Fruit fly (Drosophila melanogaster) whole organism, embryonic: ENCODE data around the gene cpx.
A peak's percentile ranks its signal among the peaks of the same experiment; 100 is the strongest.

Experiments
- CG10267 ChIP-seq: fragments of 200-800 bp; sonication (Bioruptor generic); optimal IDR thresholded peaks from 2 replicates; lab custom pipeline; 2018; ENCODE audit warnings: missing biosample characterization, mild to moderate bottlenecking, missing genetic modification characterization, moderate library complexity
- CG10274 ChIP-seq: fragments of 200-800 bp; sonication (Bioruptor generic); optimal IDR thresholded peaks from 3 replicates; lab custom pipeline; 2017; ENCODE audit warnings: missing biosample characterization, mild to moderate bottlenecking, missing genetic modification characterization
- CG12769 ChIP-seq: fragments of 200-800 bp; sonication (Bioruptor generic); optimal IDR thresholded peaks from 2 replicates; lab custom pipeline; 2019; ENCODE audit warnings: missing biosample characterization, mild to moderate bottlenecking, missing genetic modification characterization, moderate library complexity
- CG12942 ChIP-seq: fragments of 200-800 bp; sonication (Bioruptor generic); optimal IDR thresholded peaks from 3 replicates; lab custom pipeline; 2016; ENCODE audit warnings: missing biosample characterization, missing genetic modification characterization
- CG13287 ChIP-seq: fragments of 200-800 bp; sonication (Bioruptor generic); IDR thresholded peaks from 2 replicates; pipeline ENCODE4 v1.3.6; 2022; ENCODE audit warnings: missing biosample characterization, missing genetic modification characterization; ENCODE audit not compliant: partially characterized antibody
- CG15011 ChIP-seq: fragments of 200-800 bp; sonication (Bioruptor generic); optimal IDR thresholded peaks from 3 replicates; lab custom pipeline; 2018; ENCODE audit warnings: missing biosample characterization, mild to moderate bottlenecking, missing genetic modification characterization
- CG1647 ChIP-seq: fragments of 200-800 bp; sonication (Bioruptor generic); optimal IDR thresholded peaks from 3 replicates; lab custom pipeline; 2016; ENCODE audit warnings: missing biosample characterization, missing genetic modification characterization
- CG17912 ChIP-seq: fragments of 200-800 bp; sonication (Bioruptor generic); optimal IDR thresholded peaks from 2 replicates; lab custom pipeline; 2018; ENCODE audit warnings: missing biosample characterization, mild to moderate bottlenecking, missing genetic modification characterization
- CG2116 ChIP-seq: fragments of 200-800 bp; sonication (Bioruptor generic); optimal IDR thresholded peaks from 3 replicates; lab custom pipeline; 2018; ENCODE audit warnings: missing biosample characterization, mild to moderate bottlenecking, missing genetic modification characterization
- CG30403 ChIP-seq: fragments of 200-800 bp; sonication (Bioruptor generic); optimal IDR thresholded peaks from 3 replicates; lab custom pipeline; 2016; ENCODE audit warnings: missing biosample characterization, missing genetic modification characterization
- CG31441 ChIP-seq: fragments of 200-800 bp; sonication (Bioruptor generic); IDR thresholded peaks from 2 replicates; pipeline ENCODE4 v1.3.6; 2022; ENCODE audit warnings: missing biosample characterization, missing genetic modification characterization
- CG32532 ChIP-seq: fragments of 200-800 bp; sonication (Bioruptor generic); IDR thresholded peaks from 2 replicates; pipeline ENCODE4 v1.3.6; 2022; ENCODE audit warnings: missing biosample characterization, missing genetic modification characterization
- CG32767 ChIP-seq: fragments of 200-800 bp; sonication (Bioruptor generic); IDR thresholded peaks from 2 replicates; pipeline ENCODE4 v1.3.6; 2022; ENCODE audit warnings: missing biosample characterization, missing genetic modification characterization
- CG3281 ChIP-seq: fragments of 200-800 bp; sonication (Bioruptor generic); optimal IDR thresholded peaks from 3 replicates; lab custom pipeline; 2017; ENCODE audit warnings: missing biosample characterization, mild to moderate bottlenecking, missing genetic modification characterization
- CG3838 ChIP-seq: fragments of 200-800 bp; sonication (Bioruptor generic); optimal IDR thresholded peaks from 3 replicates; lab custom pipeline; 2016; ENCODE audit warnings: missing biosample characterization, missing genetic modification characterization
- CG3995 ChIP-seq: fragments of 200-800 bp; sonication (Bioruptor generic); optimal IDR thresholded peaks from 3 replicates; lab custom pipeline; 2016; ENCODE audit warnings: missing biosample characterization, missing genetic modification characterization
- CG7271 ChIP-seq: fragments of 200-800 bp; sonication (Bioruptor generic); optimal IDR thresholded peaks from 2 replicates; lab custom pipeline; 2018; ENCODE audit warnings: missing biosample characterization, mild to moderate bottlenecking, missing genetic modification characterization, moderate library complexity
- CG7556 ChIP-seq: fragments of 200-800 bp; sonication (Bioruptor generic); optimal IDR thresholded peaks from 2 replicates; lab custom pipeline; 2017; ENCODE audit warnings: missing biosample characterization, mild to moderate bottlenecking, missing genetic modification characterization
- CG8765 ChIP-seq: fragments of 200-800 bp; sonication (Bioruptor generic); IDR thresholded peaks from 2 replicates; pipeline ENCODE4 v1.3.6; 2022; ENCODE audit warnings: missing biosample characterization, missing genetic modification characterization
- CG8924 ChIP-seq: fragments of 200-800 bp; optimal IDR thresholded peaks from 3 replicates; lab custom pipeline; 2019; ENCODE audit warnings: missing biosample characterization, mild to moderate bottlenecking, missing genetic modification characterization, moderate library complexity
- CG8944 ChIP-seq: fragments of 200-800 bp; sonication (Bioruptor generic); optimal IDR thresholded peaks from 3 replicates; lab custom pipeline; 2016; ENCODE audit warnings: missing biosample characterization, missing genetic modification characterization
- CoRest ChIP-seq: fragments of 200-800 bp; sonication (Bioruptor generic); optimal IDR thresholded peaks from 3 replicates; lab custom pipeline; 2018; ENCODE audit warnings: missing biosample characterization, mild to moderate bottlenecking, missing genetic modification characterization, moderate library complexity
- Doc2 ChIP-seq: fragments of 200-800 bp; sonication (Bioruptor generic); IDR thresholded peaks from 2 replicates; pipeline ENCODE4 v1.3.6; 2022; ENCODE audit warnings: missing biosample characterization, missing genetic modification characterization
- Elba2 ChIP-seq: fragments of 200-800 bp; sonication (Bioruptor generic); optimal IDR thresholded peaks from 3 replicates; lab custom pipeline; 2016; ENCODE audit warnings: missing biosample characterization, missing genetic modification characterization
- Fer2 ChIP-seq: fragments of 200-800 bp; sonication (Bioruptor generic); optimal IDR thresholded peaks from 2 replicates; lab custom pipeline; 2018; ENCODE audit warnings: missing biosample characterization, mild to moderate bottlenecking, missing genetic modification characterization, moderate library complexity
- HLH4C ChIP-seq: fragments of 200-800 bp; sonication (Bioruptor generic); IDR thresholded peaks from 3 replicates; pipeline ENCODE4 v1.3.6; 2022; ENCODE audit warnings: missing biosample characterization, missing genetic modification characterization; ENCODE audit not compliant: partially characterized antibody
- HLH54F ChIP-seq: fragments of 200-800 bp; sonication (Bioruptor generic); optimal IDR thresholded peaks from 3 replicates; lab custom pipeline; 2016; ENCODE audit warnings: missing biosample characterization, missing genetic modification characterization
- Hr3 ChIP-seq: fragments of 200-800 bp; sonication (Bioruptor generic); optimal IDR thresholded peaks from 3 replicates; lab custom pipeline; 2016; ENCODE audit warnings: missing biosample characterization, missing genetic modification characterization
- MBD-R2 ChIP-seq: fragments of 200-800 bp; sonication (Bioruptor generic); IDR thresholded peaks from 2 replicates; pipeline ENCODE4 v1.3.6; 2022; ENCODE audit warnings: missing biosample characterization, missing genetic modification characterization
- NC2β ChIP-seq: fragments of 200-800 bp; sonication (Bioruptor generic); optimal IDR thresholded peaks from 2 replicates; lab custom pipeline; 2016; ENCODE audit warnings: missing biosample characterization, missing genetic modification characterization
- Oaz ChIP-seq: fragments of 200-800 bp; sonication (Bioruptor generic); IDR thresholded peaks from 2 replicates; pipeline ENCODE4 v1.3.6; 2022; ENCODE audit warnings: missing biosample characterization, missing genetic modification characterization
- PHDP ChIP-seq: fragments of 200-800 bp; sonication (Bioruptor generic); optimal IDR thresholded peaks from 3 replicates; lab custom pipeline; 2018; ENCODE audit warnings: missing biosample characterization, mild to moderate bottlenecking, missing genetic modification characterization, moderate library complexity
- ab ChIP-seq: fragments of 200-800 bp; sonication (Bioruptor generic); optimal IDR thresholded peaks from 2 replicates; lab custom pipeline; 2016; ENCODE audit warnings: missing biosample characterization, missing genetic modification characterization
- ac ChIP-seq: fragments of 200-800 bp; sonication (Bioruptor generic); optimal IDR thresholded peaks from 3 replicates; lab custom pipeline; 2017; ENCODE audit warnings: missing biosample characterization, mild to moderate bottlenecking, missing genetic modification characterization
- cad ChIP-seq: fragments of >200 bp; optimal IDR thresholded peaks from 2 replicates; lab custom pipeline; 2017; ENCODE audit warnings: missing biosample characterization, missing genetic modification characterization
- crp ChIP-seq, 2 experiments: fragments of 200-800 bp; sonication (Bioruptor generic); optimal IDR thresholded peaks; 2 replicates in 1 of 2; 3 replicates in 1 of 2; lab custom pipeline; 2017; ENCODE audit warnings: missing biosample characterization in 2 of 2, missing genetic modification characterization in 2 of 2, mild to moderate bottlenecking in 1 of 2, moderate library complexity in 1 of 2
- dysf ChIP-seq: fragments of 200-800 bp; sonication (Bioruptor generic); IDR thresholded peaks from 3 replicates; pipeline ENCODE4 v1.3.6; 2022; ENCODE audit warnings: missing biosample characterization, missing genetic modification characterization
- esg ChIP-seq: fragments of 200-800 bp; sonication (Bioruptor generic); conservative IDR thresholded peaks from 2 replicates; pipeline ENCODE4 v1.3.6; 2022; ENCODE audit warnings: missing biosample characterization, missing genetic modification characterization
- ind ChIP-seq: fragments of 200-800 bp; sonication (Bioruptor generic); optimal IDR thresholded peaks from 3 replicates; lab custom pipeline; 2016; ENCODE audit warnings: missing biosample characterization, missing genetic modification characterization
- inv ChIP-seq: fragments of 200-800 bp; sonication (Bioruptor generic); IDR thresholded peaks from 2 replicates; pipeline ENCODE4 v1.3.6; 2022; ENCODE audit warnings: missing biosample characterization, missing genetic modification characterization; ENCODE audit not compliant: partially characterized antibody
- kay ChIP-seq: fragments of 200-800 bp; sonication (Bioruptor generic); optimal IDR thresholded peaks from 2 replicates; lab custom pipeline; 2016; ENCODE audit warnings: missing biosample characterization, missing genetic modification characterization
- pfk ChIP-seq: fragments of 200-800 bp; sonication (Bioruptor generic); optimal IDR thresholded peaks from 2 replicates; lab custom pipeline; 2018; ENCODE audit warnings: missing biosample characterization, mild to moderate bottlenecking, missing genetic modification characterization, moderate library complexity
- pita ChIP-seq: fragments of 200-800 bp; sonication (Bioruptor generic); optimal IDR thresholded peaks from 2 replicates; lab custom pipeline; 2017; ENCODE audit warnings: missing biosample characterization, mild to moderate bottlenecking, missing genetic modification characterization
- psq ChIP-seq: fragments of 200-800 bp; sonication (Bioruptor generic); optimal IDR thresholded peaks from 2 replicates; lab custom pipeline; 2017; ENCODE audit warnings: missing biosample characterization, missing genetic modification characterization
- row ChIP-seq: fragments of 200-800 bp; sonication (Bioruptor generic); IDR thresholded peaks from 3 replicates; pipeline ENCODE4 v1.3.6; 2022; ENCODE audit warnings: missing biosample characterization, missing genetic modification characterization
- run ChIP-seq: fragments of 200-800 bp; sonication (Bioruptor generic); optimal IDR thresholded peaks from 3 replicates; lab custom pipeline; 2018; ENCODE audit warnings: missing biosample characterization, mild to moderate bottlenecking, missing genetic modification characterization
- sens ChIP-seq: fragments of 200-800 bp; sonication (Bioruptor generic); peaks from one replicate; lab custom pipeline; 2016; ENCODE audit warnings: missing biosample characterization, missing genetic modification characterization
- tap ChIP-seq: fragments of 200-800 bp; optimal IDR thresholded peaks from 3 replicates; lab custom pipeline; 2019; ENCODE audit warnings: missing biosample characterization, mild to moderate bottlenecking, missing genetic modification characterization, moderate library complexity
- tin ChIP-seq: fragments of 200-800 bp; sonication (Bioruptor generic); optimal IDR thresholded peaks from 3 replicates; lab custom pipeline; 2016; ENCODE audit warnings: missing biosample characterization, missing genetic modification characterization
- tup ChIP-seq: fragments of 200-800 bp; sonication (Bioruptor generic); optimal IDR thresholded peaks from 2 replicates; lab custom pipeline; 2016; ENCODE audit warnings: missing biosample characterization, mild to moderate bottlenecking, missing genetic modification characterization, moderate library complexity

The cpx gene

dm6 chr3R:4310683-4311066 is 30.7 kb downstream of the cpx start, which contains the start of gene Vps24 (continued):
- TF ChIP-seq CG12942 (GFP tag; lab: Kevin White, UChicago) (no peak), kay (GFP tag; lab: Kevin White, UChicago) (peak; percentile 84), Oaz (no peak), HLH54F (no peak), CG12769 (tag; lab: Kevin White, UChicago) (no peak), CG15011 (GFP tag; lab: Kevin White, UChicago) (no peak), Hr3 (GFP tag; lab: Kevin White, UChicago) (no peak), Elba2 (GFP tag; lab: Kevin White, UChicago) (peak; percentile 15), ind (GFP tag; lab: Kevin White, UChicago) (no peak), ac (GFP tag; lab: Kevin White, UChicago) (no peak), CG3995 (GFP tag; lab: Kevin White, UChicago) (peak; percentile 28), row (GFP tag; lab: Robert Waterston, UW) (peak; percentile 59), CG8765 (GFP tag; lab: Robert Waterston, UW) (no peak), NC2β (GFP tag; lab: Kevin White, UChicago) (no peak), inv (GFP tag; lab: Robert Waterston, UW) (peak; percentile 45; the same call in 1 of the 2 replicates), pita (no peak), Fer2 (no peak), CG10274 (GFP tag; lab: Kevin White, UChicago) (no peak), CG13287 (peak; percentile 56), run (tag; lab: Kevin White, UChicago) (no peak), cad (GFP tag; lab: Kevin White, UChicago) (peak; percentile 19)

- TF ChIP-seq CG8924 (tag; lab: Kevin White, UChicago) = peak; percentile 44
- no peak for TF ChIP-seq ab (GFP tag; lab: Kevin White, UChicago)
- peak; percentile 33 for TF ChIP-seq CG10267 (tag; lab: Kevin White, UChicago)
- TF ChIP-seq pfk (GFP tag; lab: Kevin White, UChicago) = peak; percentile 17
- peak; percentile 2 for TF ChIP-seq PHDP (tag; lab: Kevin White, UChicago)
- no peak for TF ChIP-seq CG3838 (GFP tag; lab: Kevin White, UChicago)
- peak; percentile 41; the same call in 1 of the 3 replicates for TF ChIP-seq dysf
- no peak for TF ChIP-seq CG1647
- TF ChIP-seq esg (GFP tag; lab: Robert Waterston, UW) = peak; percentile 30; the same call in 1 of the 2 replicates
- TF ChIP-seq CG3281 (GFP tag; lab: Kevin White, UChicago) = peak; percentile 7
- TF ChIP-seq CG2116 (GFP tag; lab: Kevin White, UChicago) = peak; percentile 15
- no peak for TF ChIP-seq HLH4C (GFP tag; lab: Robert Waterston, UW)
- TF ChIP-seq tup (GFP tag; lab: Kevin White, UChicago) = no peak
- TF ChIP-seq Doc2 (GFP tag; lab: Robert Waterston, UW) = no peak
- TF ChIP-seq CG8944 = no peak
- TF ChIP-seq tap (tag; lab: Kevin White, UChicago) = no peak
- peak; percentile 9 for TF ChIP-seq tin (GFP tag; lab: Kevin White, UChicago)
- peak; percentile 26 for TF ChIP-seq CG7556 (GFP tag; lab: Kevin White, UChicago)
- peak; percentile 28 for TF ChIP-seq CG30403 (GFP tag; lab: Kevin White, UChicago)
- TF ChIP-seq crp (GFP tag; optimal IDR thresholded peaks at IDR 0.05; lab: Kevin White, UChicago) = peak; percentile 20 to 89
- peak; percentile 79 for TF ChIP-seq MBD-R2 (GFP tag; lab: Robert Waterston, UW)
- TF ChIP-seq sens (GFP tag; lab: Kevin White, UChicago) = peak; percentile 12
- TF ChIP-seq CG32767 (GFP tag; lab: Robert Waterston, UW) = no peak
- TF ChIP-seq psq (GFP tag; lab: Kevin White, UChicago) = peak; percentile 8
- peak; percentile 28; the same call in 1 of the 2 replicates for TF ChIP-seq CG32532 (GFP tag; lab: Robert Waterston, UW)
- no peak for TF ChIP-seq CG17912 (GFP tag; lab: Kevin White, UChicago)
- no peak for TF ChIP-seq CG7271 (tag; lab: Kevin White, UChicago)
- peak; percentile 74 for TF ChIP-seq CoRest (tag; lab: Kevin White, UChicago)
- peak; percentile 62; the same call in 1 of the 2 replicates for TF ChIP-seq CG31441 (GFP tag; lab: Robert Waterston, UW)
Measured at dm6 chr3R:4311067-4311723, 31.2 kb downstream of the cpx start, which contains the start of gene Suv3. TSS of gene Suv3 (plus strand) at chr3R:4311555.
